Fruit fly (Drosophila melanogaster) whole organism, embryonic: ENCODE data around the gene CG13721.

Experiments used
- Ada2b ChIP-seq: fragments of 200-800 bp; sonication (Bioruptor generic); IDR thresholded peaks from 2 replicates; pipeline ENCODE4 v1.3.6; 2022; ENCODE audit warnings: missing biosample characterization, missing genetic modification characterization
- CG2875 ChIP-seq: fragments of 200-800 bp; sonication (Bioruptor generic); optimal IDR thresholded peaks from 2 replicates; lab custom pipeline; 2017; ENCODE audit warnings: missing biosample characterization, mild to moderate bottlenecking, missing genetic modification characterization, missing genetic modification reagents
- CG34224 ChIP-seq: fragments of 200-800 bp; sonication (Bioruptor generic); IDR thresholded peaks from 3 replicates; pipeline ENCODE4 v1.3.6; 2022; ENCODE audit warnings: missing biosample characterization, missing genetic modification characterization; ENCODE audit not compliant: partially characterized antibody
- CG6175 ChIP-seq: fragments of 200-800 bp; sonication (Bioruptor generic); IDR thresholded peaks from 3 replicates; pipeline ENCODE4 v1.3.6; 2022; ENCODE audit warnings: missing biosample characterization, missing genetic modification characterization
- CG6683 ChIP-seq: fragments of 200-800 bp; sonication (Bioruptor generic); optimal IDR thresholded peaks from 2 replicates; lab custom pipeline; 2017; ENCODE audit warnings: missing biosample characterization, mild to moderate bottlenecking, missing genetic modification characterization, missing genetic modification reagents
- CG8765 ChIP-seq: fragments of 200-800 bp; sonication (Bioruptor generic); IDR thresholded peaks from 2 replicates; pipeline ENCODE4 v1.3.6; 2022; ENCODE audit warnings: missing biosample characterization, missing genetic modification characterization
- CG8924 ChIP-seq: fragments of 200-800 bp; optimal IDR thresholded peaks from 3 replicates; lab custom pipeline; 2019; ENCODE audit warnings: missing biosample characterization, mild to moderate bottlenecking, missing genetic modification characterization, moderate library complexity
- Ets97D ChIP-seq: fragments of 200-800 bp; sonication (Bioruptor generic); optimal IDR thresholded peaks from 3 replicates; lab custom pipeline; 2016; ENCODE audit warnings: missing biosample characterization, missing genetic modification characterization
- Taf1 ChIP-seq: fragments of 200-800 bp; sonication (Bioruptor generic); IDR thresholded peaks from 2 replicates; pipeline ENCODE4 v1.3.6; 2022; ENCODE audit warnings: missing biosample characterization, missing genetic modification characterization
- ham ChIP-seq: fragments of 200-800 bp; sonication (Bioruptor generic); IDR thresholded peaks from 2 replicates; pipeline ENCODE4 v1.3.6; 2022; ENCODE audit warnings: missing biosample characterization, missing genetic modification characterization
- repo ChIP-seq: fragments of 200-800 bp; sonication (Bioruptor generic); optimal IDR thresholded peaks from 2 replicates; lab custom pipeline; 2016; ENCODE audit warnings: missing biosample characterization, missing genetic modification characterization

DNA sequence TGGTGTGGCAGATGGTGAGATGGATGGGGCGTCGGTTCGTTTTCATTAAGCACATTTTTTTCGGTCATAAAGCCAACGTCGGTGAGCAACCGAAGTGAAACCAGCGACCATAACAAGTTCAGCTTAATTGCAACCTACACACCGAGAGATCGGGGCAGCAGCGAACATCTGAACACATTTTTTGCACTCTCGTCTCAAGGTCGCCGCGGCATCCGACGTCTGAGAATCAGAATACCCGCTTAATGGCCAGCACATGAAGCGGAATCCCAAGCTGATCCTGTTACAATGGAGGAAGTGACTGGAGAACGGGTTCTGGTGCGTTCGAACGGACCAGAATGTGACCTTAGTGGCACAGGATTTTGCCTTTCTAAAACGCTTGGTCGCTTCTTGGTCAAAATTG, 4.0 kb downstream of the CG13721 start:
- no peak for TF ChIP-seq CG2875
- no peak for TF ChIP-seq Ets97D
- TF ChIP-seq Ada2b (GFP tag; lab: Robert Waterston, UW) = no peak
- no peak for TF ChIP-seq CG8924 (tag; lab: Kevin White, UChicago)
- TF ChIP-seq repo (GFP tag; lab: Kevin White, UChicago) = no peak
- no peak for TF ChIP-seq Taf1 (GFP tag; lab: Robert Waterston, UW)
- no peak for TF ChIP-seq CG34224 (GFP tag; lab: Robert Waterston, UW)
- no peak for TF ChIP-seq CG8765 (GFP tag; lab: Robert Waterston, UW)
- no peak for TF ChIP-seq CG6175 (GFP tag; lab: Robert Waterston, UW)
- TF ChIP-seq CG6683 = no peak
- no peak for TF ChIP-seq ham (GFP tag; lab: Robert Waterston, UW)
